Fruit fly (Drosophila melanogaster): ENCODE data around the gene CG9121.

Gene CG9121

DNA sequence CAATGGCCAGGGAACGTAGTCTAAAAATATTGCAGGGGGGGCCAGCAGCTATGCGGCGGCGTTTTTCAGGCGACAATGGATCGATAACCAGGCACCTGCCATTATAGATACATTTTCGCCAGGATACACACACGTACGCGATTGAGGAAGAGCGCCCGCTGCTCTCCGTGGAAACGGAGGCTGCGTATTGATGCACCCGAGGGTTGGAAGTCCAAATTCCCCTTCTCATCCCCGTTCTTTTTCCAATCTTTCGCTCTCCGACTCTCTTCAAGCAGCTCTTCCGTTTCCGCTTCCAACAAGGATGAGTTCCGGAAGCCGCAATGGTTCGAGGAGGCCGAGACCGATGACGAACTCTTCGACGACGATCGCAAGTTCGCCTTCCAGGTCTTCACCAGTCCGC lies 45.9 kb upstream of the CG9121 start (continued):
- TF ChIP-seq CG8290 (GFP tag; optimal IDR thresholded peaks at IDR 0.05) = no peak
- TF ChIP-seq CG8290 (tag; optimal IDR thresholded peaks at IDR 0.05) = peak in 1 of 2 experiments; percentile 51
- TF ChIP-seq croc (GFP tag; conservative IDR thresholded peaks at IDR 0.05) = no peak
- TF ChIP-seq Fer1 (GFP tag; optimal IDR thresholded peaks at IDR 0.05) = peak; percentile 86
- TF ChIP-seq Ets97D (GFP tag; optimal IDR thresholded peaks at IDR 0.05) = peak; percentile 92
- TF ChIP-seq CG3407 (GFP tag; optimal IDR thresholded peaks at IDR 0.05) = no peak
- peak; percentile 81 for TF ChIP-seq Hand (GFP tag; optimal IDR thresholded peaks at IDR 0.05)
- no peak for TF ChIP-seq sc (optimal IDR thresholded peaks at IDR 0.05)
- TF ChIP-seq sc (GFP tag; optimal IDR thresholded peaks at IDR 0.05) = no peak
- no peak for TF ChIP-seq tx (GFP tag; optimal IDR thresholded peaks at IDR 0.05)
- peak; percentile 91 for TF ChIP-seq CG34376 (GFP tag; optimal IDR thresholded peaks at IDR 0.05)
- 0 out of 2 replicates have a peak, but pooled peaks have one; percentile 41 for TF ChIP-seq CG16779 (GFP tag; IDR thresholded peaks at IDR 0.05)
- peak; percentile 24 for TF ChIP-seq CG15269 (tag; optimal IDR thresholded peaks at IDR 0.05)
- TF ChIP-seq ftz-f1 (GFP tag; optimal IDR thresholded peaks at IDR 0.05) = no peak
- TF ChIP-seq CG16815 (GFP tag; optimal IDR thresholded peaks at IDR 0.05) = no peak
- peak; percentile 23 for TF ChIP-seq ATbp (GFP tag; optimal IDR thresholded peaks at IDR 0.05)
- TF ChIP-seq stc (GFP tag; IDR thresholded peaks at IDR 0.05) = 0 out of 2 replicates have a peak, but pooled peaks have one; percentile 29
- TF ChIP-seq slp2 (GFP tag; optimal IDR thresholded peaks at IDR 0.05) = no peak
- peak; percentile 16 for TF ChIP-seq her (GFP tag; optimal IDR thresholded peaks at IDR 0.05)
- peak; percentile 69 for TF ChIP-seq CG3281 (GFP tag; optimal IDR thresholded peaks at IDR 0.05)
- no peak for TF ChIP-seq tna (GFP tag; IDR thresholded peaks at IDR 0.05; ENCODE audit: partially characterized antibody)
- TF ChIP-seq seq (GFP tag; IDR thresholded peaks at IDR 0.05) = no peak; the same call in 1 of the 2 replicates
- TF ChIP-seq pum (GFP tag; optimal IDR thresholded peaks at IDR 0.05) = no peak
- peak; percentile 15 for TF ChIP-seq Fer3 (tag; optimal IDR thresholded peaks at IDR 0.05)
- TF ChIP-seq Oaz (GFP tag; IDR thresholded peaks at IDR 0.05) = no peak
- no peak for TF ChIP-seq CG13775 (GFP tag; optimal IDR thresholded peaks at IDR 0.05)
- TF ChIP-seq CG15073 (GFP tag; optimal IDR thresholded peaks at IDR 0.05) = no peak
- TF ChIP-seq mirr (GFP tag; optimal IDR thresholded peaks at IDR 0.05) = peak; percentile 75
- peak; percentile 55 for TF ChIP-seq scrt (GFP tag; optimal IDR thresholded peaks at IDR 0.05)
- TF ChIP-seq CG31365 (tag; optimal IDR thresholded peaks at IDR 0.05) = peak; percentile 69
- 0 out of 2 replicates have a peak, but pooled peaks have one; percentile 18 for TF ChIP-seq sisA (GFP tag; IDR thresholded peaks at IDR 0.05)
- no peak for TF ChIP-seq prd (optimal IDR thresholded peaks at IDR 0.05)
- TF ChIP-seq prd (GFP tag; IDR thresholded peaks at IDR 0.05) = no peak
- peak; percentile 85 for TF ChIP-seq CG6765 (GFP tag; optimal IDR thresholded peaks at IDR 0.05)
- TF ChIP-seq hth (optimal IDR thresholded peaks at IDR 0.05) = no peak
- no peak for TF ChIP-seq D19B (GFP tag; optimal IDR thresholded peaks at IDR 0.05)
- TF ChIP-seq fd3F (GFP tag; optimal IDR thresholded peaks at IDR 0.05) = peak; percentile 8
- TF ChIP-seq CG7745 (tag; optimal IDR thresholded peaks at IDR 0.05) = no peak
- no peak for TF ChIP-seq ash1 (GFP tag; optimal IDR thresholded peaks at IDR 0.05)
- TF ChIP-seq Awh (GFP tag; IDR thresholded peaks at IDR 0.05) = peak; percentile 23; the same call in 1 of the 2 replicates
- TF ChIP-seq CG6683 (GFP tag; optimal IDR thresholded peaks at IDR 0.05) = peak; percentile 27
- no peak for TF ChIP-seq CG17359 (tag; optimal IDR thresholded peaks at IDR 0.05)
- no peak for TF ChIP-seq ems (GFP tag; optimal IDR thresholded peaks at IDR 0.05)
- no peak for TF ChIP-seq dimm (GFP tag; IDR thresholded peaks at IDR 0.05)
- no peak for TF ChIP-seq CG30020 (tag; optimal IDR thresholded peaks at IDR 0.05)
- no peak for TF ChIP-seq pros (GFP tag; optimal IDR thresholded peaks at IDR 0.05)
- TF ChIP-seq CG14014 (GFP tag; IDR thresholded peaks at IDR 0.05) = no peak
- no peak for TF ChIP-seq gcm2 (GFP tag; optimal IDR thresholded peaks at IDR 0.05)
- TF ChIP-seq vnd (GFP tag; IDR thresholded peaks at IDR 0.05; ENCODE audit: partially characterized antibody) = no peak
- TF ChIP-seq CG16863 (GFP tag; optimal IDR thresholded peaks at IDR 0.05) = no peak
- TF ChIP-seq CG5180 (GFP tag; optimal IDR thresholded peaks at IDR 0.05) = peak; percentile 45
- TF ChIP-seq da (GFP tag; optimal IDR thresholded peaks at IDR 0.05) = no peak

Measured in whole organism, embryonic.